Worm (Caenorhabditis elegans): ENCODE results near the gene math-5.

- TF ChIP-seq ceh-30 (tag; optimal IDR thresholded peaks at IDR 0.05) (no peak), ceh-48 (tag; optimal IDR thresholded peaks at IDR 0.05) (no peak), mec-3 (tag; optimal IDR thresholded peaks at IDR 0.05; ENCODE audit: borderline replicate concordance) (no peak)
Observed at ce11 chrII:1889071-1889470, 6.5 kb upstream of the math-5 start, which contains the start of gene math-8.

All from whole organism, late embryonic.